Worm (Caenorhabditis elegans): ENCODE data around the gene Y62H9A.14.
"Not testable (repeated sequence)": the region's sequence is repeated elsewhere in the genome, so short reads cannot be mapped to it uniquely, and the experiment has no call there.

Y62H9A.14 gene

DNA sequence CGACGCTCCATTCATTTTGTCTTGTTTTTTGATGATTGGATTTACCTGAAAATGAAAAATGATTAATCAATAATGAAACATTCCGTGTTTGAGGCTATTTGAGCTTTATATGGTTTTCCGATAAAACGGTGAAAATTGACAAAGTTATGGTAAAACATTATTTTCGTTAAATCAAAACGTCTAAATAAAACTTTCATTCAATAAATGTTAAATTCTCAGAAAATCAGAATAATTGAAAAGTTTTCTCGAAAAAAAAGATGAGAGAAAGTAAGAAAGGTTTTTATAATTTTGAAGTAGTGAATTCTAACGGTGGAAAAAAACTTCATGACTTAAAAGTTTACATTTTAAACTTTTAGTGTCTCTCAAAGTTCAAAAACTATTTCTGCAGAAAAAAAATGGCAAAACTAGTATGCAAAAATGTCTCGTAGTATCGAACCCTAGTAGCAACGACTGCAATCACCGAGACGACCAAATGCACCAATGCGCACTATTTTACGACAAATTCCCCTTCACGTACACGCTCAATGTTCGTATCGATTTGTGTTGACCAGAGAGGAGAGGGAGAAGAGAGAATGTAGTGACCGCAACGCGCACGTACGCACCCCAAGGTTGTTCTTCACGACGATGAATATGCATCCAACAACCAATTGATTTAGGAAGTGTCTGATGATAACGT lies 25.9 kb downstream of the Y62H9A.14 start, which contains the start of gene nfya-1:
TSS of gene nfya-1 (minus strand) at position 51 of the 676 bp plus-strand sequence.
- TF ChIP-seq T22C8.4 (GFP tag; IDR thresholded peaks at IDR 0.05) (peak; percentile 78), cog-1 (tag; optimal IDR thresholded peaks at IDR 0.05) (peak; percentile 32), med-1 (GFP tag; optimal IDR thresholded peaks at IDR 0.05; ENCODE audit: insufficient read depth) (no peak), ref-1 (GFP tag; conservative IDR thresholded peaks at IDR 0.05) (no peak)

DNA sequence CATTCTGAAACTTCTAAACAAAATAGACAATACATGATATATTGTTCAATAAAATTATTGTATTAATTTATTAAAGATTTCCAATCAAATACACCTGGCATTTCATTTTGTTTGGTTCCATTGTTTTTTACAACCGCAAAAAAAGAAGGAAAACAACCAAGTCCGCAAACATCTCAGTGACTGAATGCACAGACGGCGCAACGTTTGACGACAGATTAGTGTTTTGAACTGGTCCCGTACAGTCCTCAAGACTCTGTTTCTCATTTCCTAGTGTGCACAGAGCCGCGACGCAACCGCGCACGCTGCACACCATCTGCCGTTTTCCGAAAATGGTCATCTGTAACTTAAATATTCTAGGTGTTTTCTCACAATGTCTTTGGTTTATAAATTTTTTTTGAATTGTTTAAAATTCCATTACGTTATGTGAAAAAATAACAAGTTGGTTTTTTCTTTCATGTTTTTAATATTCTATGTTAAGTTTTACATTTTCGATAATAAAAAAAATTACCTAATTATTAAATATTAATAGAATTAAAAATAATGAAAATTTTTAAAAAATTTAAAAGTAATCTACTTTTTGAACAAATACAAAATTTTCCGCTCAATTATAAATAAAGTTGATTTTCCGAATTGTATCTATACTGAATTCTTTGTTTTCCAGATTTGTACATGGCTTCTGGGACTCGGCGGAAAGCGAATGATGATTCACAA lies 27.3 kb downstream of the Y62H9A.14 start, which contains the start of gene lsd-1:
TSS of gene lsd-1 (plus strand) at position 661 of the 711 bp plus-strand sequence.
- TF ChIP-seq ztf-23 (GFP tag; IDR thresholded peaks at IDR 0.05) = no peak
- TF ChIP-seq cog-1 (tag; optimal IDR thresholded peaks at IDR 0.05) = no peak
- no peak for TF ChIP-seq ref-1 (GFP tag; conservative IDR thresholded peaks at IDR 0.05)
- no peak for TF ChIP-seq tab-1 (GFP tag; IDR thresholded peaks at IDR 0.05)
- TF ChIP-seq klf-2 (GFP tag; conservative IDR thresholded peaks at IDR 0.05) = no peak
- TF ChIP-seq T22C8.4 (GFP tag; IDR thresholded peaks at IDR 0.05) = no peak
- no peak for TF ChIP-seq flt-1 (GFP tag; IDR thresholded peaks at IDR 0.05)
- no peak for TF ChIP-seq ztf-29 (GFP tag; IDR thresholded peaks at IDR 0.05)
- no peak for TF ChIP-seq med-1 (GFP tag; optimal IDR thresholded peaks at IDR 0.05; ENCODE audit: insufficient read depth)

DNA sequence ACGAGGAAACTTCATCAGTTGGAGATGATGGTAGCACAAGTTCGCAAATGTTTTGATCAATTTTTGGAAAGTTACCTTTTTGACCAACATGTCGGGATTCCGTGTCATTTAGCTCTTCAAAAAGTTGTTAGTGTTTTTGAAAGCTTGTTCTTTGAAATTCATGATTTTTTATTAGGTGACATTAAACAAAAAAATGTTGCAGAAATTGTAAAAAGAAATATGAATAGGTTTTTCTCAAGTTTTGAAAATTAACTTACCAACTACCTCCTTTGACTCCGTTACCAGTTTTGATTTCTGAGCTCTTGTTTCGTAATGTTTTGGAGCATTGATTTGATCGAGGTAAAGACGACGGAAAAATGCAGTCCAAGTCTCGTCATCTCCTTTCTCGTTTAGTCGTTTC lies 31.1 kb downstream of the Y62H9A.14 start:
- TF ChIP-seq cog-1 (tag; optimal IDR thresholded peaks at IDR 0.05) = no peak
- TF ChIP-seq ztf-29 (GFP tag; IDR thresholded peaks at IDR 0.05) = no peak
- TF ChIP-seq klf-2 (GFP tag; conservative IDR thresholded peaks at IDR 0.05) = no peak
- no peak for TF ChIP-seq flt-1 (GFP tag; IDR thresholded peaks at IDR 0.05)
- TF ChIP-seq med-1 (GFP tag; optimal IDR thresholded peaks at IDR 0.05; ENCODE audit: insufficient read depth) = no peak
- no peak for TF ChIP-seq tab-1 (GFP tag; IDR thresholded peaks at IDR 0.05)
- TF ChIP-seq ztf-23 (GFP tag; IDR thresholded peaks at IDR 0.05) = no peak
- TF ChIP-seq ref-1 (GFP tag; conservative IDR thresholded peaks at IDR 0.05) = no peak
- no peak for TF ChIP-seq T22C8.4 (GFP tag; IDR thresholded peaks at IDR 0.05)

DNA sequence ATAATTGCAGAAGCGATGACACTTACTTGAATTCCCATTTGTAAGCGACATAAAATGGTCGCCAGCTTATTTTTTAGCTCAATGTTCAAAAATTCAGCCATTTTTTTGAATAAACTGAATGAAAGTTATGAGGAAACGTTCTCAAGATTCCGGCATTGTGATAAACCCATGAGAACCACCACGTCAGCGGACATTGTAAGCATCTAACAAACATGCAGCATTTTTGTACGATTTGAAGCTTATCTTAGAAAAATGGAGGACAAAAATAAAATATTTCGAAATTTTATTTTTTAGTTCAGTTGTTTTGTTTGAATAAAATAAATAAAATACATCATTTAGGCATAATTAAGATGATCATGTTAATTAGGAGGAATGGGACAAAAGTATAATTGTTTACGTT lies 32.2 kb downstream of the Y62H9A.14 start, which contains the start of gene T08D10.4:
TSS of gene T08D10.4 (minus strand) at position 101 of the 400 bp plus-strand sequence.
- TF ChIP-seq klf-2 (GFP tag; conservative IDR thresholded peaks at IDR 0.05) = no peak
- TF ChIP-seq tab-1 (GFP tag; IDR thresholded peaks at IDR 0.05) = no peak
- TF ChIP-seq ref-1 (GFP tag; conservative IDR thresholded peaks at IDR 0.05) = no peak
- TF ChIP-seq T22C8.4 (GFP tag; IDR thresholded peaks at IDR 0.05) = no peak
- TF ChIP-seq med-1 (GFP tag; optimal IDR thresholded peaks at IDR 0.05; ENCODE audit: insufficient read depth) = no peak
- TF ChIP-seq ztf-29 (GFP tag; IDR thresholded peaks at IDR 0.05) = no peak
- TF ChIP-seq ztf-23 (GFP tag; IDR thresholded peaks at IDR 0.05) = no peak
- TF ChIP-seq flt-1 (GFP tag; IDR thresholded peaks at IDR 0.05) = no peak
- TF ChIP-seq cog-1 (tag; optimal IDR thresholded peaks at IDR 0.05) = no peak

DNA sequence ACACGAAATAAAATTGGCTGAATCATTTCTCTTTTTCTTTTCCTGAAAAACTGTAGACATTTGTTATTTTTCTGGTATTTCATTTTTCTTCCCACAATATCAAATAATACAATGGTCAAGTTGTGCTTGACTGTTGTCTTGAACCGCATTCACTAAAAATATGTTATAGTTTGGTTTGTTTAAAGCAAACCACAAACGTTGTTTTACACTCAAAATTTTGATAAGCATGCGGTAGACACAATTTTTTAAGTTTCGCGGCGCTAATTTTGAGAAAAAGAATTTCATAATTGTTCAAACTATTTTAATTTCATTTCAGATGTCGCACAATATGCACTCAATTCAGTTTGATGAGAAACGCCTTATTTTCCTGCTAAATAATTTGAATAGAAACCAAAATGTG lies 34.1 kb downstream of the Y62H9A.14 start, which contains the start of gene T08D10.3:
TSS of gene T08D10.3 (plus strand) at position 301 of the 400 bp plus-strand sequence.
- TF ChIP-seq cog-1 (tag; optimal IDR thresholded peaks at IDR 0.05) = no peak
- TF ChIP-seq ztf-23 (GFP tag; IDR thresholded peaks at IDR 0.05) = no peak
- TF ChIP-seq klf-2 (GFP tag; conservative IDR thresholded peaks at IDR 0.05) = no peak
- no peak for TF ChIP-seq med-1 (GFP tag; optimal IDR thresholded peaks at IDR 0.05; ENCODE audit: insufficient read depth)
- no peak for TF ChIP-seq ztf-29 (GFP tag; IDR thresholded peaks at IDR 0.05)
- no peak for TF ChIP-seq T22C8.4 (GFP tag; IDR thresholded peaks at IDR 0.05)
- TF ChIP-seq tab-1 (GFP tag; IDR thresholded peaks at IDR 0.05) = no peak
- no peak for TF ChIP-seq ref-1 (GFP tag; conservative IDR thresholded peaks at IDR 0.05)
- no peak for TF ChIP-seq flt-1 (GFP tag; IDR thresholded peaks at IDR 0.05)

DNA sequence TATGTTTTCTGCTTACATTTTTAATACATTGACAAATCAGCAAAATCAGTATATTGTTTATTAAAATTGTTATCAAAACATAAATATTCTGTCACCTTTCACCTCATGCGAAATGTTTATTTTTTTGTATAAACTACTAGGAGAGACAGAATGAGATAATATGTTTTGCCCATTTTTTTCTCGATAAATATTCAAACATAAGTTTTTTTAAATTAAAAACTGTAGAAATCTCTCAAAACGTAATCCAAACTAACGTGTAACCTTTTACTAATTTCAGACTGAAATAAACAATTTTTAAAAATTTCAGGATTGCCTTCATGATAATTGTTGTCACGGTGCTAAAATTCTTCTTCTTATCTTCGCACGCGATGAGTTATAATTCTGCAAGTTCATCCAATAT lies 36.2 kb downstream of the Y62H9A.14 start, which contains the start of gene T08D10.5:
TSS of gene T08D10.5 (plus strand) at position 301 of the 400 bp plus-strand sequence.
- TF ChIP-seq ztf-29 (GFP tag; IDR thresholded peaks at IDR 0.05) (no peak), T22C8.4 (GFP tag; IDR thresholded peaks at IDR 0.05) (no peak), med-1 (GFP tag; optimal IDR thresholded peaks at IDR 0.05; ENCODE audit: insufficient read depth) (no peak), ztf-23 (GFP tag; IDR thresholded peaks at IDR 0.05) (no peak), tab-1 (GFP tag; IDR thresholded peaks at IDR 0.05) (no peak), cog-1 (tag; optimal IDR thresholded peaks at IDR 0.05) (no peak), klf-2 (GFP tag; conservative IDR thresholded peaks at IDR 0.05) (no peak), flt-1 (GFP tag; IDR thresholded peaks at IDR 0.05) (no peak), ref-1 (GFP tag; conservative IDR thresholded peaks at IDR 0.05) (no peak)

DNA sequence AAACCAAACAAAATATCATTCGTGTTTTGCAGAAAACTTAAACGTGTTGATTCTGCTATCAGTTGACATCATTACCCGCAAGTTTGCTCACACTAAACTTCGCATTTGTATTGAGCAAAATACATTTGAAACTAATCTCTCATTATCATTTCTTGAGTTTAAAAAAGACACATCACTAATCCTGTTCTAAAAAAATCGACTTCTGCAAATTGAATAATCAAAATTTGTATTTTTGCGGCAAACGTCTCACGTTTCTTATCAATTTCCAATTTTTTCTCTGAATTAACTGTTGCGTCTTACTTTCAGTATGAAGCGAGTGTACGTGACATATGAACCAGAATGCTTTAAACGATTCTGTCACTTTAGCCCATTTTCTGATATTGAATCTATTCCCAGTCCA lies 38.8 kb downstream of the Y62H9A.14 start, which contains the start of gene C49F5.8:
TSS of gene C49F5.8 (plus strand) at position 301 of the 400 bp plus-strand sequence.
- no peak for TF ChIP-seq med-1 (GFP tag; optimal IDR thresholded peaks at IDR 0.05; ENCODE audit: insufficient read depth)

DNA sequence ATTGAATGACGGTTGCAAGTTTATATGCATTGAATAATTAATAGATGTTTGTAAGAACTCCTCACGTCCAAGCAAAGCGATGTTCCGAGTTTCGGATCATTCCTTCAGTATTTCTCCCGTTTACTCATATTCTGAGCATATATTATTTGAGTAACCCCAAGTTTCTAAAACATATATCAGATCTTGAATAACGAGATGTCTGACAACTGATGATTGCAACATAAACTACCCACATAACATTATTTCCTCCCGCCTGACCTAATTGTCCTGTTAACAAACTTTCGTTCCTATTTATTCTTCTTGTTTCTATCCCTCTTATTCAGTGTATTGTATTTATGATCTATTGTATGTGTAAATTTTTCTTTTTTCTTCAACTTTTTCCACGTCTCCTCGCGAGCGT lies 40.1 kb downstream of the Y62H9A.14 start, which contains the start of gene C49F5.13:
TSS of gene C49F5.13 (plus strand) at position 301 of the 400 bp plus-strand sequence.
- TF ChIP-seq T22C8.4 (GFP tag; IDR thresholded peaks at IDR 0.05); flt-1 (GFP tag; IDR thresholded peaks at IDR 0.05); cog-1 (tag; optimal IDR thresholded peaks at IDR 0.05): not testable (repeated sequence)

DNA sequence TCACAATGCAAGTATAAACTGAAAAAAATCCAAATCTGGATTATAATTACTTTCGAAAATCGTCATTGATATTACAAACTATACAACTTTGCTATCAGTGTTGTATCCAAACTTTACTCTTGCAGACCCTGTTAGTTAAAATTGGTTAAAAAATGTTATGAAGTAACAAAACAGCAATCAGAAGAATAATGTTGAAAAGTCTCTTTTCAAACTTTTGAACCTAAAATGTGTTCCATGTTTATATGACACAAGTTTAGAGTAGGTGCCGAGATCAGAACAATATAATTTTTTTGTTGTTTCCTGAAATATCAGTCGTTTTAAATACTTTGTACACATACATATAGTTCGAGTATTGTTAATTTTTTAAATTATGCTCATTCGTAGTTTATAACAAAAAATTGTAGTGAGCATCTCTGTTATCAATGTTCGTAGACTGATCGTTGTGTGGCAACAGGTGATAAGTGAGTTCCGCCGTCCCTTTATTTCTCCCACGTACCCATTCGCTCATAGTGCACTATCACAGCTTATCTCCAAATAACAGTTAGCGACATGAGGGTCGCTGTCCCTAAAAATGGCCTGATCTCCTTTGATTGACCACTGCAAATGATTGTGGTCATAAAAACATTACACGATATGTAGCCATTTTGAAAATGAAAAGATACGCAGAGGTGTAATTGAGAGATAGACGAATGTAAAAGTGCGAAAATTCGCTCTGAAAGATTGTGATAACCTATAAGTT lies 41.2 kb downstream of the Y62H9A.14 start:
- no peak for TF ChIP-seq T22C8.4 (GFP tag; IDR thresholded peaks at IDR 0.05)

Measured in whole organism, midembryonic.